Fruit fly (Drosophila melanogaster) whole organism, pupa: ENCODE results near the gene Nepl18.

Experiments used
- CG10348 ChIP-seq: fragments of 200-800 bp; sonication (Bioruptor generic); IDR thresholded peaks from 2 replicates; pipeline ENCODE4 v1.3.6; 2022; ENCODE audit warnings: missing biosample characterization, missing genetic modification characterization
- CG14655 ChIP-seq: fragments of 200-800 bp; sonication (Bioruptor generic); optimal IDR thresholded peaks from 3 replicates; lab custom pipeline; 2017; ENCODE audit warnings: mild to moderate bottlenecking, missing biosample characterization, missing genetic modification reagents, missing genetic modification characterization
- CG32121 ChIP-seq: fragments of 200-800 bp; sonication (Bioruptor generic); IDR thresholded peaks from 2 replicates; pipeline ENCODE4 v1.3.6; 2022; ENCODE audit warnings: missing biosample characterization, missing genetic modification characterization
- CG4496 ChIP-seq: fragments of 200-800 bp; sonication (Bioruptor generic); IDR thresholded peaks from 3 replicates; pipeline ENCODE4 v1.3.6; 2022; ENCODE audit warnings: missing biosample characterization, missing genetic modification characterization
- EcR ChIP-seq: fragments of 200-800 bp; sonication (Bioruptor generic); optimal IDR thresholded peaks from 3 replicates; lab custom pipeline; 2019; ENCODE audit warnings: missing biosample characterization, missing genetic modification characterization, mild to moderate bottlenecking, moderate library complexity, missing genetic modification reagents
- Pif1B ChIP-seq: fragments of 200-800 bp; sonication (Bioruptor generic); optimal IDR thresholded peaks from 3 replicates; lab custom pipeline; 2016; ENCODE audit warnings: missing biosample characterization, missing genetic modification characterization

- no peak for TF ChIP-seq CG14655
- TF ChIP-seq CG4496 (GFP tag; lab: Robert Waterston, UW) = no peak
- TF ChIP-seq Pif1B = no peak
- TF ChIP-seq CG10348 (GFP tag; lab: Robert Waterston, UW) = no peak
- TF ChIP-seq CG32121 = no peak
- TF ChIP-seq EcR = no peak
Measured at dm6 chr3R:28872605-28873004, 2.8 kb upstream of the Nepl18 start, which contains the start of gene Nepl17.
